Worm (Caenorhabditis elegans): ENCODE results near the gene moc-3.

DNA sequence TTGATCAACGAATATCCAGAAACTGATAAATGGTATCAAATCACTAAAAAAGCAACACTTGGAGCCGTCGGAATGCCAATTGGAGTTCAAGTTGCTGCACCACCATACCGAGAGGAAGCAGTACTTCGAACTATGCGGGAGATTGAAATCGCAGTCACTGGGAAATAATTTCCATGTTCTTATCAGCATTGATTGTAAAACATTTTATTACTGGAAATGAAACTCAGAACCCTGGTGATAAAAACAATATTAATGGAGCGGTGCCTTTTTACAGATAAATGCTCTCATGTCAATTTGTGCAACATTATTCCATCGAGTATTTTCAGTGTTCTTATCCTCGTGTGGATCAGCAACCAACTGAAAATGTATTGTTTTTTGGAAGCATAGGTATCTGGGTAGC, 31.4 kb downstream of the moc-3 start:
- TF ChIP-seq R02D3.7 (tag; optimal IDR thresholded peaks at IDR 0.05) (no peak), unc-39 (tag; optimal IDR thresholded peaks at IDR 0.05) (no peak), nhr-77 (tag; optimal IDR thresholded peaks at IDR 0.05) (no peak), ztf-4 (tag; optimal IDR thresholded peaks at IDR 0.05) (no peak), ama-1 (optimal IDR thresholded peaks at IDR 0.05) (no peak)
